Worm (Caenorhabditis elegans) whole organism, early embryonic: Measurements from ENCODE around the gene chd-3.

Experiments
- B0310.2 ChIP-seq: sonication (generic microtip); optimal IDR thresholded peaks from 2 replicates; lab custom pipeline; 2016; ENCODE audit warnings: mild to moderate bottlenecking, missing genetic modification characterization, missing compliant biosample characterization
- F13C5.2 ChIP-seq: sonication (generic microtip); optimal IDR thresholded peaks from 2 replicates; lab custom pipeline; 2017; ENCODE audit warnings: mild to moderate bottlenecking, missing genetic modification characterization, inconsistent platforms, missing compliant biosample characterization
- aly-1 ChIP-seq: sonication (generic microtip); optimal IDR thresholded peaks from 2 replicates; lab custom pipeline; 2016; ENCODE audit warnings: missing genetic modification characterization, missing compliant biosample characterization
- ama-1 ChIP-seq: fragments of 150-350 bp; optimal IDR thresholded peaks from 2 replicates; lab custom pipeline; 2014
- ceh-13 ChIP-seq: fragments of 200-800 bp; sonication (Bioruptor generic); optimal IDR thresholded peaks from 2 replicates; lab custom pipeline; 2018; ENCODE audit warnings: mild to moderate bottlenecking, missing genetic modification characterization, missing compliant biosample characterization
- ceh-36 ChIP-seq: sonication (generic microtip); optimal IDR thresholded peaks from 2 replicates; lab custom pipeline; 2016; ENCODE audit warnings: missing genetic modification characterization, inconsistent platforms, missing compliant biosample characterization
- ets-7 ChIP-seq: sonication (generic microtip); optimal IDR thresholded peaks from 2 replicates; lab custom pipeline; 2016; ENCODE audit warnings: missing genotype, missing genetic modification characterization, missing compliant biosample characterization
- flt-1 ChIP-seq: fragments of 200-800 bp; sonication (Bioruptor generic); IDR thresholded peaks from 2 replicates; pipeline ENCODE4 v1.3.6; 2022; ENCODE audit warnings: missing genetic modification characterization, missing compliant biosample characterization
- hmbx-1 ChIP-seq: sonication (generic microtip); optimal IDR thresholded peaks from 2 replicates; lab custom pipeline; 2016; ENCODE audit warnings: mild to moderate bottlenecking, missing genetic modification characterization, missing compliant biosample characterization
- hmg-4 ChIP-seq: fragments of 200-800 bp; sonication (Bioruptor generic); optimal IDR thresholded peaks from 2 replicates; lab custom pipeline; 2018; ENCODE audit warnings: mild to moderate bottlenecking, missing genetic modification characterization, missing compliant biosample characterization
- hnd-1 ChIP-seq: sonication (generic microtip); optimal IDR thresholded peaks from 2 replicates; lab custom pipeline; 2016; ENCODE audit warnings: missing genetic modification characterization, missing compliant biosample characterization
- pes-1 ChIP-seq: fragments of 200-800 bp; sonication (Bioruptor generic); IDR thresholded peaks from 2 replicates; pipeline ENCODE4 v1.3.6; 2022; ENCODE audit warnings: missing genetic modification reagents, missing genetic modification characterization, missing compliant biosample characterization
- scrt-1 ChIP-seq: fragments of 200-800 bp; sonication (Bioruptor generic); IDR thresholded peaks from 2 replicates; pipeline ENCODE4 v1.3.6; 2022; ENCODE audit warnings: missing genetic modification characterization, missing compliant biosample characterization
- sea-1 ChIP-seq: fragments of 200-800 bp; sonication (Bioruptor generic); conservative IDR thresholded peaks from 2 replicates; pipeline ENCODE4 v1.3.6; 2022; ENCODE audit warnings: missing genetic modification characterization, missing compliant biosample characterization
- tbx-11 ChIP-seq: fragments of 200-800 bp; sonication (Bioruptor generic); IDR thresholded peaks from 2 replicates; pipeline ENCODE4 v1.3.6; 2022; ENCODE audit warnings: missing genetic modification characterization, missing compliant biosample characterization
- tbx-37 ChIP-seq: fragments of 200-800 bp; sonication (Bioruptor generic); conservative IDR thresholded peaks from 2 replicates; pipeline ENCODE4 v1.3.6; 2022; ENCODE audit warnings: missing genetic modification reagents, missing genetic modification characterization, missing compliant biosample characterization
- tra-4 ChIP-seq: sonication (generic microtip); optimal IDR thresholded peaks from 2 replicates; lab custom pipeline; 2017; ENCODE audit warnings: missing genetic modification characterization, missing compliant biosample characterization

The chd-3 gene

DNA sequence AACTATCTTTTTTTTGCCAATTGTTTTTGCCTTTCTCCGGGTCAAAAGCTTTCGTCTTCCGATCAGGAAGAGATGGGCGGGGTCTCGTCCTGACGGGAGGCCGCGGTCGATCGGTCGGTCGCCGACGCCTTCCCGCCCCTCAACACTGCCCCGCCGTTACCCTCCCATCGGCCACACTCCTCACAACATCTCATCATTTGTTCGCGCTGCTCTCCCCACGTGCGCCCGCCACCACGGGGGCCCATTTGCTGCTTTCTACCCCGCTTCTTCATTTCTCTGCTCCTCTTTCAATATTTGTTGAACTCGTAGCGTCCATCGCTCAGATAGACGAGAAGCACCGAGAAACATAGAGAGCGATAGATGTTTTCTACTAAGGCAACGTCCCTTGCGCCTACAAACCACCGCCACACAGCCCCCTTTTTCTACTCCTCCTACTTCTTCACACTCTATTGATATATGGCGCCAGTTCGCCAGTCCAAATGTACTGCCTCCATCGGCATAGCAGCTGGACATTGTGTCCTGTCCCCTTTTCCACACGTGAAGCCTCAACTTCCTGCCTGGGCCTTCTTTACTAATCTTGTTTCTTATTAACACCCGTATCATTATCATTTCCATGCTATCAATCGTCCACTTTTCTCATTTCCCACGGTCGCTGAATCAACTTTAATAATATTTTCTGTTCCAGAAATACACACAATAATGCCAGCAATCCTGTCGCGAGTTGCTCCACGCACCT lies 24.6 kb upstream of the chd-3 start, which contains the start of gene bcat-1:
Gene bcat-1 (plus strand): TSS at position 686 of the 736 bp plus-strand sequence.
- TF ChIP-seq tbx-11: no peak
- peak; percentile 13 for TF ChIP-seq aly-1

DNA sequence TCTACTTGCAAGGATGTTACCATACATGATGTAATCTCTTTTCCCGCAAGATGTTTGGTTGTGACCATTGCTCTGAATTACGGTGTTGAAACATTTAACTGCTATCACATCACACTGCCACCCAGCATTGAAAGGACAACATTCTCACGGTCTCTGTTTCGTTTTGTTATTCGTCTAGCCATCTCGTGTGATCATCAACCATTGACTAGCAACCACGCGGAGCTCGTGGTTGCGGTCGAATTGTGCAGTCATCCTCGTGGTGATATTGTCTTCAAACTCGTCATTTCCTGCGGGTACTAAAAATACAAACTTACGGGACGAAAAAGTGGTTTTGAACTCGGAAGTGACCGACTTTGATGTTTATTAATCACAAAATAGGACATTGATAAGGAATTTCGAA lies 23.2 kb upstream of the chd-3 start:
- TF ChIP-seq scrt-1 (GFP tag; lab: Robert Waterston, UW) (no peak), sea-1 (GFP tag; lab: Robert Waterston, UW) (no peak), ama-1 (lab: Kevin White, UChicago) (no peak), hnd-1 (tag; lab: Kevin White, UChicago) (no peak), pes-1 (GFP tag; lab: Robert Waterston, UW) (no peak), F13C5.2 (tag; lab: Kevin White, UChicago) (no peak), hmg-4 (GFP tag; lab: Kevin White, UChicago) (no peak), hmbx-1 (tag; lab: Kevin White, UChicago) (no peak), tra-4 (tag; lab: Kevin White, UChicago) (no peak), ceh-13 (no peak), flt-1 (no peak), ets-7 (tag; lab: Kevin White, UChicago) (no peak), tbx-11 (no peak)

DNA sequence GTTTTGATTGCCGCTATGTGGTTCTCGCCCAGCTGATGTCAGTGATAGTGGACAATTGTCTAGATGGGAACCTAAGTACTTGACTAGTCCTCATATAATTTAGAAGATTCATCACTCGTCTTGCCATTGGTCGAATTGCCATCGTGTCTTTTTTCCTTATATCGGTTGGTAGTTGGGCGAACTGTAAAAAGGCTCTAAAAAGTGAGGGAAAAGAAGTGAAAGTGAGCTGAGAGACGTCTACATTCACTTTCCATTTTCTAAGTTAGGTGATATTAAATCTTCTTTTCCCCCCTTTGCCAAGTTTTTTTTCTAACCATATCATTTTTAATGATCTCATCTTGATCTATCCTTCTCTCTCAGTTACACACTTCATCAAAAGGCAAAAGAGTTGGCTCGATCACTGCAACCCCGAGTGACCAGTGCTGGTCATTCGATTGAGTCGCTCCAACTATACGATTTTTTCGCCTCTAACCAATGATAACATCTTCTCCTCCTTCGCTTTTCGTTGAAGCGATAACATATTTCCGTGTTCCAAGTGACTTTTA lies 22.5 kb upstream of the chd-3 start:
- TF ChIP-seq ceh-36 (no peak), F13C5.2 (tag; lab: Kevin White, UChicago) (no peak), scrt-1 (GFP tag; lab: Robert Waterston, UW) (no peak), hnd-1 (tag; lab: Kevin White, UChicago) (no peak), B0310.2 (tag; lab: Kevin White, UChicago) (no peak), ceh-13 (no peak), ama-1 (lab: Kevin White, UChicago) (no peak), tra-4 (tag; lab: Kevin White, UChicago) (no peak), tbx-37 (GFP tag; lab: Robert Waterston, UW) (no peak), tbx-11 (no peak), hmbx-1 (tag; lab: Kevin White, UChicago) (no peak), flt-1 (no peak), hmg-4 (GFP tag; lab: Kevin White, UChicago) (no peak), aly-1 (no peak), ets-7 (tag; lab: Kevin White, UChicago) (no peak), pes-1 (GFP tag; lab: Robert Waterston, UW) (no peak)

DNA sequence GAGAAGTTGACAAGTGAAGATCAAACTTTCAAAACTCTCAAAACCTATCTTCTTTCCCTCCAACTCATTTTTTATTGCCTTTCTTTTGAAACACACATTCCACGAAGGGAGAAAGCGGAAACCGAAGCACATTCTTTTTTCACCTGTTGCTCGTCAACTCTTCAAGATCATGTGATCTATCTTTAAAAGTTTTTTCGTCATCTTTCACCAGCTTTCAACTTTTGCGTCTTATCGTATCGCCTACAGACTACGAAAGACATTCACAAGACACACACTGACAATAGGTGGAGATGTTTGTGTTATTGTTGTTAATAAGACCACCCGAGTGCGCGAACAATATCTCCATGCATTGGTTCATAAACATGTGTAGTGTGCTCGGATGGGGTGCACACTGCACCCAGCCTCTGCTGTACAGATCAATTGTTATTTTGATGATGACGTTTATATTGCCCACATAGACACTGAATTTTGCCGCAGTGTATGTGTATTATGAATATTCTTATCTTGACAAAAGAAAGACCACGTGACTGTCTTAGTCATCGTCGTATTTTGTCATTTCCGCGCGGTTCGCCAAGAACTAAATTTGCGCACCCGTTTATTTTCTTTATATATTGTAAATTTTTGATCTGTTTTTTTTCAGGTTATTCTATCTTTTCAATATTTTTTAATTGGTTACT lies 21.4 kb upstream of the chd-3 start:
- TF ChIP-seq tra-4 (tag; lab: Kevin White, UChicago) (no peak), pes-1 (GFP tag; lab: Robert Waterston, UW) (no peak), ets-7 (tag; lab: Kevin White, UChicago) (no peak), ceh-36 (no peak), hmbx-1 (tag; lab: Kevin White, UChicago) (no peak), hnd-1 (tag; lab: Kevin White, UChicago) (no peak), aly-1 (no peak), flt-1 (no peak), tbx-37 (GFP tag; lab: Robert Waterston, UW) (no peak), tbx-11 (no peak)

DNA sequence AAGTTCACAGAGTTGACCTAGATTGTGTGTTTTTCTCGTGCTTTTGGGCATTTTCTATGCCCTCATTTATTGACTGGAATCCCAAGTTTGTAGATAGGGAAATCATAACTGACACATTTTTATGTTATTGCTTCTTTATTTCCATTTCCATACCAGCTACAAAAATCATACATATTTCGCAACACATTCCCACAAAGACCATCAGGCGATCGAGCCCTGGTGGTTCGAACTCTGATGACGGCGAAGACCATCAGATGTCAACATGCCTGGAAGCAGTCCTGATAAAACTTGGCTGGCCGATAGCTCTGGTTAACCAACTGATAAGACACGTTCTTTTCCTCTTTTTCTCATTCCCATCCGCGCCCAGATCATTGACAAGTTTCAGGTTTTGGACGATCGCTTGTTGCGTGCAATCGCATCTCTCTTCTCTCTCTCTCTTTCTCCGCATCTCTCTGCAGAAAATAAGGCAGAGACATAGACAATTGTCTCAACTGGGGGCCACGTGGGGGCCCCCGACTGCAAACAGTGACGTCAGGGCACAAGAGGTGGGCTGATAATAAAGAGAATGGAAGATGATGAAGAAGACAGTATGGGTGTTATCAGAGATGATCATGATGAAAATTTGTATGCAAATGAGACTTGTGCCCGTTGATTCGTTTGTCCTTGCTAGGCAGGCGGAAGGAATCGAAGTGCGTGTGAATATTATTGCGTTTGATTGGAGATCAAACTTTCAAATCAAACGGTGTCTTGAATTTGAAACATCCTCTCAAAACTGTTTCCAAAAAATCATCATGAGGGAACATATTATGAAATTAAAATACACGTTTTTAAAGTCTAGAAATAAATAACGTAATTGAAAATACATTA lies 19.9 kb upstream of the chd-3 start:
- TF ChIP-seq hmg-4 (GFP tag; lab: Kevin White, UChicago) (no peak), tra-4 (tag; lab: Kevin White, UChicago) (no peak), tbx-11 (0 out of 2 replicates have a peak, but pooled peaks have one; percentile 36)

DNA sequence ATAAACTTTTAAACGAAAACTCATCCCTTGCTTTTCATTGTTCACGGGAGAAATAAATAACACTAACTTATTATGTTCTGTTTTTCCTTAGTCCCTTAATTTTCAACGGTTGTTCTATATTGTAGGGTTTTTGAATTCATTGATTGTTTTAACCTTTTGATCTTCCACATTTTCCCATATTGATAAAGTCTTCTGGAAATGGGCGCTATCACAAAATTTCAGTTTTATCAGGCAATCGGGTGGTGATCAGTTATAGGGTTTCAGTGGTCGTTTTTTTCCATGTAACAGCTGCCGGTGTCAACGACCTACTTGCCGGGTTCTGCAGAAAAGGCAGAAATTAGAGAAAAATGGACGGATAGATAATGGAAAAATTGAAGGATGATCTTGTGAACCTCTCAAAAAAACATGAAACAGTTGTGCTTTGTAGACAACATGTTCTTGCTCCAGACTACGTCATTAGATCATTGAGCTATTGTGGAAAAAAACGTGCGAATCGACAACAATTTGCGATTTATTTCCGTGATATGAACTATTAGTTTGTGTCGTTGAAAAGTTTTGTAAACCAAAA lies 17.5 kb upstream of the chd-3 start:
- no peak for TF ChIP-seq flt-1
- no peak for TF ChIP-seq tbx-37 (GFP tag; lab: Robert Waterston, UW)
- TF ChIP-seq ceh-13: no peak
- no peak for TF ChIP-seq ama-1 (lab: Kevin White, UChicago)
- TF ChIP-seq ceh-36: no peak
- TF ChIP-seq aly-1: no peak
- TF ChIP-seq F13C5.2 (tag; lab: Kevin White, UChicago): no peak
- no peak for TF ChIP-seq hmg-4 (GFP tag; lab: Kevin White, UChicago)
- no peak for TF ChIP-seq scrt-1 (GFP tag; lab: Robert Waterston, UW)
- TF ChIP-seq B0310.2 (tag; lab: Kevin White, UChicago): no peak
- no peak for TF ChIP-seq hmbx-1 (tag; lab: Kevin White, UChicago)
- TF ChIP-seq tra-4 (tag; lab: Kevin White, UChicago): no peak

DNA sequence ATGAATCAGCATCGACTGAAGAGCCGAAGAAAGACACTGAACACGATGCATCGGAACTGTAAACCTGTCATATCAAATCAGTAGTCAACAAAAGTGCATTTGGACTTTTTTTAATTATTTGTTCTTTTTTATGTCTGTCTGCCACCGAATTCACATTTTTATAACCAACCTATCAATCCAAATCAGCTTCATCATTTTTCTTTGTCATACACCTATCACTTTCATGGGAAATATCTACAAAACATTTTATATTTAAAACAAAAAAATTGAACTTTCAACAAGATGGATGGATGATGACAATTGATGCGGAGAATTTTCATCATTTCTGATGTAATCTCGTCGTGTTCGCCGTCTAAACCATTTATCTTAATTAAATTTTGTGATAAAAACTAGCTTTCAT lies 17.0 kb upstream of the chd-3 start:
- TF ChIP-seq tra-4 (tag; lab: Kevin White, UChicago) (no peak), ceh-36 (no peak), hnd-1 (tag; lab: Kevin White, UChicago) (no peak), ets-7 (tag; lab: Kevin White, UChicago) (no peak), aly-1 (no peak), B0310.2 (tag; lab: Kevin White, UChicago) (no peak), scrt-1 (GFP tag; lab: Robert Waterston, UW) (no peak), ama-1 (lab: Kevin White, UChicago) (no peak), flt-1 (no peak), pes-1 (GFP tag; lab: Robert Waterston, UW) (no peak), sea-1 (GFP tag; lab: Robert Waterston, UW) (no peak), hmbx-1 (tag; lab: Kevin White, UChicago) (no peak), ceh-13 (no peak), tbx-37 (GFP tag; lab: Robert Waterston, UW) (no peak), tbx-11 (no peak), F13C5.2 (tag; lab: Kevin White, UChicago) (no peak), hmg-4 (GFP tag; lab: Kevin White, UChicago) (no peak)
